Worm (Caenorhabditis elegans) whole organism, L2 larva: ENCODE measurements around the gene pgp-8.

Experiments used
- R02D3.7 ChIP-seq: fragments of 150-350 bp; optimal IDR thresholded peaks from 2 replicates; lab custom pipeline; 2014; ENCODE audit warnings: missing biosample characterization, missing genetic modification characterization
- mdl-1 ChIP-seq, 2 experiments: fragments of 150-350 bp in 1 of 2; sonication (generic microtip) in 1 of 2; optimal IDR thresholded peaks; 2 replicates each; lab custom pipeline; 2017; ENCODE audit warnings: missing biosample characterization in 2 of 2, missing genetic modification characterization in 2 of 2
- nhr-23 ChIP-seq: fragments of 150-350 bp; optimal IDR thresholded peaks from 2 replicates; lab custom pipeline; 2014; ENCODE audit warnings: missing biosample characterization, missing genetic modification reagents, missing genetic modification characterization

DNA sequence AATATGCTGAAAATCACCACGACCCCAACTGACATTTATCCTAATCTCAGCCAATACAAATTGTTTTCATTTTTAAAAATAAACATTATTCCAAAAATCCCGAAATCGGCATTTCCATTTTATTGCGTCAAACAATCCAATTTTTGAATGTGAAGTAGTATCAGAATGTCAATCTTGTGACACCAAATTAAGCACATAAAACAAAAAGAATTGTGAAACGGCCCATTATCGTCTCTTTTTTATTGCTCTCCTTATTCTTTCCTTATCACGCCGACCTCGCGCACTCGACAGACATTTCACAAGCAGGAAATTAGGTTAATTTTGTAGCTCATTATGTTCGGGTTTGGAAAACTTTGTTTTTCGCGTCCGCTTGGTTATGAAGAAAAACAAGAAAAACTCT is 16.3 kb upstream of the pgp-8 start, which contains the start of gene T21E8.4:
- no peak for TF ChIP-seq nhr-23
- TF ChIP-seq mdl-1 (tag; optimal IDR thresholded peaks at IDR 0.05; lab: Kevin White, UChicago), result no peak
- no peak for TF ChIP-seq R02D3.7 (tag; lab: Kevin White, UChicago)
